1 fruit fly cellular context compared by ENCODE assay signal in genomic region chr3R:11604654-11605436, dm6.
TF ChIP-seq lines count a peak whose summit lies in the region.

No protein-coding gene starts in this region.

TF ChIP-seq in whole organism, embryonic, 481 proteins besides CTCF, POLR2A, EP300 and RAD21 (continued from another document):
- TF ChIP-seq CG14014 (GFP tag; IDR thresholded peaks at IDR 0.05; lab: Robert Waterston, UW) (no peak), hbn (GFP tag; IDR thresholded peaks at IDR 0.05; lab: Robert Waterston, UW; ENCODE audit: partially characterized antibody) (peak; percentile 63; the same call in 1 of the 2 replicates), exex (tag; optimal IDR thresholded peaks at IDR 0.05; lab: Kevin White, UChicago) (no peak), crp (GFP tag; optimal IDR thresholded peaks at IDR 0.05; lab: Kevin White, UChicago) (peak in 1 of 2 experiments; percentile 53), CG11696 (GFP tag; IDR thresholded peaks at IDR 0.05; lab: Robert Waterston, UW) (no peak)
TF ChIP-seq in whole organism, embryonic: peak in this region for 68.
